Worm (Caenorhabditis elegans): ENCODE data around the gene T05A7.12.

ce11 chrII:4650072-4650471, 13.0 kb downstream of the T05A7.12 start:
- TF ChIP-seq ama-1 (optimal IDR thresholded peaks at IDR 0.05) (no peak), lin-39 (tag; optimal IDR thresholded peaks at IDR 0.05) (no peak)
